Worm (Caenorhabditis elegans) whole organism, late embryonic: ENCODE measurements around the gene sna-3.

Source experiments
- C08G9.2 ChIP-seq: sonication (generic microtip); optimal IDR thresholded peaks from 2 replicates; lab custom pipeline; 2016; ENCODE audit warnings: mild to moderate bottlenecking, missing genetic modification characterization, moderate library complexity, missing compliant biosample characterization
- Y22D7AL.16 ChIP-seq: sonication (generic microtip); optimal IDR thresholded peaks from 2 replicates; lab custom pipeline; 2016; ENCODE audit warnings: missing genetic modification characterization, missing compliant biosample characterization
- ama-1 ChIP-seq: fragments of 150-350 bp; optimal IDR thresholded peaks from 2 replicates; lab custom pipeline; 2014
- ceh-14 ChIP-seq: sonication (generic microtip); optimal IDR thresholded peaks from 2 replicates; lab custom pipeline; 2016; ENCODE audit warnings: missing genotype, missing genetic modification characterization, missing compliant biosample characterization
- ceh-18 ChIP-seq: sonication (generic microtip); optimal IDR thresholded peaks from 2 replicates; lab custom pipeline; 2016; ENCODE audit warnings: missing genetic modification characterization, missing compliant biosample characterization
- ceh-19 ChIP-seq: fragments of 200-800 bp; sonication (Bioruptor generic); optimal IDR thresholded peaks from 2 replicates; lab custom pipeline; 2018; ENCODE audit warnings: mild to moderate bottlenecking, missing genetic modification characterization, missing compliant biosample characterization
- ceh-22 ChIP-seq: sonication (generic microtip); optimal IDR thresholded peaks from 2 replicates; lab custom pipeline; 2017; ENCODE audit warnings: missing biosample characterization, missing genetic modification characterization
- ceh-24 ChIP-seq: sonication (generic microtip); optimal IDR thresholded peaks from 2 replicates; lab custom pipeline; 2016; ENCODE audit warnings: mild to moderate bottlenecking, missing genetic modification characterization, missing compliant biosample characterization
- ceh-30 ChIP-seq: fragments of 150-350 bp; optimal IDR thresholded peaks from 2 replicates; lab custom pipeline; 2014; ENCODE audit warnings: missing biosample characterization, missing genetic modification characterization
- ceh-31 ChIP-seq: sonication (generic microtip); optimal IDR thresholded peaks from 2 replicates; lab custom pipeline; 2016; ENCODE audit warnings: missing genetic modification characterization, missing compliant biosample characterization
- ceh-45 ChIP-seq: fragments of 200-800 bp; sonication (Bioruptor generic); IDR thresholded peaks from 2 replicates; pipeline ENCODE4 v1.3.6; 2022; ENCODE audit warnings: missing genetic modification reagents, missing genetic modification characterization, missing compliant biosample characterization
- ceh-9 ChIP-seq: sonication (generic microtip); optimal IDR thresholded peaks from 2 replicates; lab custom pipeline; 2016; ENCODE audit warnings: mild to moderate bottlenecking, missing genetic modification characterization, inconsistent platforms, missing compliant biosample characterization
- che-1 ChIP-seq: sonication (generic microtip); optimal IDR thresholded peaks from 2 replicates; lab custom pipeline; 2016; ENCODE audit warnings: mild to moderate bottlenecking, missing genetic modification characterization, missing compliant biosample characterization
- dmd-4 ChIP-seq: sonication (generic microtip); optimal IDR thresholded peaks from 2 replicates; lab custom pipeline; 2016; ENCODE audit warnings: borderline replicate concordance, missing genetic modification characterization, missing compliant biosample characterization
- elt-2 ChIP-seq: sonication (generic microtip); optimal IDR thresholded peaks from 2 replicates; lab custom pipeline; 2016; ENCODE audit warnings: missing genetic modification reagents, missing genetic modification characterization, missing compliant biosample characterization
- elt-4 ChIP-seq: sonication (generic microtip); optimal IDR thresholded peaks from 2 replicates; lab custom pipeline; 2016; ENCODE audit warnings: missing genetic modification characterization, missing compliant biosample characterization
- ets-4 ChIP-seq: sonication (generic microtip); optimal IDR thresholded peaks from 2 replicates; lab custom pipeline; 2016; ENCODE audit warnings: missing genetic modification characterization, missing compliant biosample characterization
- fkh-10 ChIP-seq: fragments of 150-350 bp; optimal IDR thresholded peaks from 2 replicates; lab custom pipeline; 2014; ENCODE audit warnings: missing biosample characterization, missing genetic modification reagents, missing genetic modification characterization
- fkh-6 ChIP-seq: sonication (generic microtip); optimal IDR thresholded peaks from 2 replicates; lab custom pipeline; 2016; ENCODE audit warnings: missing genetic modification characterization, missing compliant biosample characterization
- hlh-13 ChIP-seq: fragments of 200-800 bp; sonication (Bioruptor generic); optimal IDR thresholded peaks from 2 replicates; lab custom pipeline; 2018; ENCODE audit warnings: mild to moderate bottlenecking, missing genetic modification characterization, missing compliant biosample characterization
- hlh-6 ChIP-seq: sonication (generic microtip); optimal IDR thresholded peaks from 2 replicates; lab custom pipeline; 2016; ENCODE audit warnings: missing genotype, missing genetic modification characterization, missing compliant biosample characterization
- hlh-8 ChIP-seq: sonication (generic microtip); optimal IDR thresholded peaks from 2 replicates; lab custom pipeline; 2016; ENCODE audit warnings: missing genotype, missing genetic modification characterization, missing compliant biosample characterization
- lim-6 ChIP-seq: sonication (generic microtip); optimal IDR thresholded peaks from 2 replicates; lab custom pipeline; 2016; ENCODE audit warnings: missing genetic modification characterization, missing compliant biosample characterization
- lin-11 ChIP-seq: fragments of 200-800 bp; sonication (Bioruptor generic); optimal IDR thresholded peaks from 2 replicates; lab custom pipeline; 2018; ENCODE audit warnings: mild to moderate bottlenecking, missing genetic modification characterization, missing compliant biosample characterization
- madf-2 ChIP-seq: sonication (generic microtip); optimal IDR thresholded peaks from 2 replicates; lab custom pipeline; 2017; ENCODE audit warnings: missing genetic modification characterization, missing compliant biosample characterization
- nfya-1 ChIP-seq: sonication (generic microtip); optimal IDR thresholded peaks from 2 replicates; lab custom pipeline; 2017; ENCODE audit warnings: missing genetic modification characterization, mild to moderate bottlenecking, missing compliant biosample characterization, antibody characterized with exemption, moderate library complexity
- nhr-11 ChIP-seq: fragments of 150-350 bp; optimal IDR thresholded peaks from 2 replicates; lab custom pipeline; 2014; ENCODE audit warnings: missing biosample characterization, missing genetic modification characterization
- nhr-232 ChIP-seq: sonication (generic microtip); optimal IDR thresholded peaks from 2 replicates; lab custom pipeline; 2016; ENCODE audit warnings: missing genetic modification characterization, missing compliant biosample characterization
- npax-4 ChIP-seq: sonication (generic microtip); optimal IDR thresholded peaks from 2 replicates; lab custom pipeline; 2016; ENCODE audit warnings: missing genetic modification characterization, missing compliant biosample characterization
- pat-9 ChIP-seq: fragments of 200-800 bp; sonication (Bioruptor generic); optimal IDR thresholded peaks from 2 replicates; lab custom pipeline; 2018; ENCODE audit warnings: mild to moderate bottlenecking, missing genetic modification characterization, moderate library complexity, missing compliant biosample characterization
- pha-2 ChIP-seq: sonication (generic microtip); optimal IDR thresholded peaks from 2 replicates; lab custom pipeline; 2017; ENCODE audit warnings: mild to moderate bottlenecking, missing genetic modification characterization, missing compliant biosample characterization
- pha-4 ChIP-seq: fragments of 150-350 bp; optimal IDR thresholded peaks from 2 replicates; lab custom pipeline; 2018; ENCODE audit warnings: missing biosample characterization, missing genetic modification reagents, missing genetic modification characterization
- pros-1 ChIP-seq: fragments of 150-350 bp; optimal IDR thresholded peaks from 2 replicates; lab custom pipeline; 2014; ENCODE audit warnings: missing biosample characterization, missing genetic modification reagents, missing genetic modification characterization
- ref-2 ChIP-seq: sonication (generic microtip); optimal IDR thresholded peaks from 2 replicates; lab custom pipeline; 2016; ENCODE audit warnings: missing genetic modification characterization, missing compliant biosample characterization
- sdc-2 ChIP-seq: sonication (generic microtip); optimal IDR thresholded peaks from 2 replicates; lab custom pipeline; 2016; ENCODE audit warnings: missing genotype, missing genetic modification characterization, missing compliant biosample characterization
- syd-9 ChIP-seq: sonication (generic microtip); optimal IDR thresholded peaks from 2 replicates; lab custom pipeline; 2016; ENCODE audit warnings: mild to moderate bottlenecking, missing genetic modification characterization, moderate library complexity, missing compliant biosample characterization
- unc-3 ChIP-seq, 2 experiments: fragments of 200-800 bp in 1 of 2; sonication (Bioruptor generic) in 1 of 2; sonication (generic microtip) in 1 of 2; conservative IDR thresholded peaks in 1 of 2; optimal IDR thresholded peaks in 1 of 2; 2 replicates each; pipeline versions ENCODE4 v1.3.6 to Lab custom; 2016 to 2022; ENCODE audit warnings: missing compliant biosample characterization in 2 of 2, missing genetic modification characterization in 2 of 2, missing genetic modification reagents in 1 of 2
- unc-42 ChIP-seq: sonication (generic microtip); optimal IDR thresholded peaks from 2 replicates; lab custom pipeline; 2016; ENCODE audit warnings: missing genotype, missing genetic modification characterization, missing compliant biosample characterization
- zip-5 ChIP-seq: sonication (generic microtip); optimal IDR thresholded peaks from 2 replicates; lab custom pipeline; 2016; ENCODE audit warnings: missing genetic modification characterization, missing compliant biosample characterization
- ztf-16 ChIP-seq: sonication (generic microtip); optimal IDR thresholded peaks from 2 replicates; lab custom pipeline; 2017; ENCODE audit warnings: missing genetic modification characterization, missing compliant biosample characterization

sna-3 gene

ce11 chrIII:6188020-6188419 is 18.0 kb downstream of the sna-3 start:
- peak; percentile 9 for TF ChIP-seq unc-42 (tag; lab: Kevin White, UChicago)

- TF ChIP-seq ref-2 (no peak), lin-11 (tag; lab: Kevin White, UChicago) (no peak), ztf-16 (tag; lab: Kevin White, UChicago) (no peak), syd-9 (no peak), elt-4 (tag; lab: Kevin White, UChicago) (no peak), pros-1 (tag; lab: Kevin White, UChicago) (no peak), hlh-13 (no peak), ceh-9 (tag; lab: Kevin White, UChicago) (no peak), sdc-2 (tag; lab: Kevin White, UChicago) (no peak), ceh-31 (tag; lab: Kevin White, UChicago) (no peak), che-1 (no peak), zip-5 (tag; lab: Kevin White, UChicago) (no peak), fkh-6 (no peak), dmd-4 (tag; lab: Kevin White, UChicago) (no peak), lim-6 (tag; lab: Kevin White, UChicago) (no peak), ama-1 (lab: Kevin White, UChicago) (no peak)
Measured at ce11 chrIII:6183118-6183517, 22.9 kb downstream of the sna-3 start, which contains the start of gene nas-28. nas-28 (minus strand) TSS chrIII:6183218.

- TF ChIP-seq fkh-6 (no peak), unc-3 (GFP tag; conservative IDR thresholded peaks at IDR 0.05; lab: Robert Waterston, UW) (no peak), unc-3 (tag; optimal IDR thresholded peaks at IDR 0.05; lab: Kevin White, UChicago) (no peak), pat-9 (tag; lab: Kevin White, UChicago) (no peak), elt-2 (tag; lab: Kevin White, UChicago) (peak; percentile 20)
Measured at ce11 chrIII:6180294-6180693, 25.7 kb downstream of the sna-3 start.

- no peak for TF ChIP-seq fkh-6
- TF ChIP-seq madf-2 (tag; lab: Kevin White, UChicago) = no peak
- no peak for TF ChIP-seq nhr-11
- TF ChIP-seq ceh-30 (tag; lab: Kevin White, UChicago) = no peak
- TF ChIP-seq, all 69 proteins: peak for 0
Measured at ce11 chrIII:6179062-6179461, 26.9 kb downstream of the sna-3 start.

ce11 chrIII:6178586-6178985 is 27.4 kb downstream of the sna-3 start, which contains the start of gene F42A10.7:
F42A10.7 (minus strand) TSS chrIII:6178686.
- no peak for TF ChIP-seq ceh-14
- no peak for TF ChIP-seq npax-4 (tag; lab: Kevin White, UChicago)
- no peak for TF ChIP-seq ceh-24 (tag; lab: Kevin White, UChicago)
- no peak for TF ChIP-seq madf-2 (tag; lab: Kevin White, UChicago)
- no peak for TF ChIP-seq ceh-45 (GFP tag; lab: Robert Waterston, UW)
- no peak for TF ChIP-seq pha-4 (tag; lab: Kevin White, UChicago)
- TF ChIP-seq ets-4 (tag; lab: Kevin White, UChicago) = no peak
- TF ChIP-seq zip-5 (tag; lab: Kevin White, UChicago) = no peak
- TF ChIP-seq hlh-8 (tag; lab: Kevin White, UChicago) = no peak
- TF ChIP-seq nfya-1 (tag; lab: Kevin White, UChicago) = no peak
- TF ChIP-seq che-1 = no peak
- no peak for TF ChIP-seq Y22D7AL.16 (tag; lab: Kevin White, UChicago)
- no peak for TF ChIP-seq hlh-6 (tag; lab: Kevin White, UChicago)
- TF ChIP-seq, all 69 proteins: peak for 0

- TF ChIP-seq ceh-31 (tag; lab: Kevin White, UChicago) (no peak), nhr-232 (no peak), ceh-24 (tag; lab: Kevin White, UChicago) (no peak), elt-4 (tag; lab: Kevin White, UChicago) (no peak), ceh-9 (tag; lab: Kevin White, UChicago) (no peak), fkh-6 (no peak), ceh-18 (tag; lab: Kevin White, UChicago) (no peak), fkh-10 (no peak), ceh-19 (GFP tag; lab: Kevin White, UChicago) (no peak), ceh-22 (tag; lab: Kevin White, UChicago) (no peak), ztf-16 (tag; lab: Kevin White, UChicago) (no peak), pha-2 (tag; lab: Kevin White, UChicago) (no peak), C08G9.2 (tag; lab: Kevin White, UChicago) (no peak), syd-9 (no peak), pha-4 (tag; lab: Kevin White, UChicago) (no peak)
Measured at ce11 chrIII:6177631-6178030, 28.4 kb downstream of the sna-3 start.
